Fruit fly (Drosophila melanogaster) whole organism, adult: ENCODE measurements around the gene Rab11.

ENCODE experiments used
- CG14711 ChIP-seq: fragments of 200-800 bp; sonication (Bioruptor generic); optimal IDR thresholded peaks from 2 replicates; lab custom pipeline; 2018; ENCODE audit warnings: missing biosample characterization, mild to moderate bottlenecking, missing genetic modification characterization, moderate library complexity
- CG1620 ChIP-seq: fragments of 200-800 bp; sonication (Bioruptor generic); optimal IDR thresholded peaks from 2 replicates; lab custom pipeline; 2016; ENCODE audit warnings: missing biosample characterization, missing genetic modification characterization
- CG33017 ChIP-seq: fragments of 200-800 bp; sonication (Bioruptor generic); optimal IDR thresholded peaks from 2 replicates; lab custom pipeline; 2018; ENCODE audit warnings: missing biosample characterization, mild to moderate bottlenecking, missing genetic modification characterization, moderate library complexity
- CG7101 ChIP-seq: fragments of 200-800 bp; sonication (Bioruptor generic); optimal IDR thresholded peaks from 2 replicates; lab custom pipeline; 2018; ENCODE audit warnings: missing biosample characterization, mild to moderate bottlenecking, missing genetic modification characterization, moderate library complexity
- Clk ChIP-seq: fragments of 200-800 bp; sonication (Bioruptor generic); optimal IDR thresholded peaks from 2 replicates; lab custom pipeline; 2017; ENCODE audit warnings: missing biosample characterization, missing genetic modification characterization
- Hr96 ChIP-seq: fragments of 200-800 bp; sonication (Bioruptor generic); optimal IDR thresholded peaks from 2 replicates; lab custom pipeline; 2016; ENCODE audit warnings: missing biosample characterization, missing genetic modification characterization
- bab1 ChIP-seq: fragments of 200-800 bp; sonication (Bioruptor generic); optimal IDR thresholded peaks from 3 replicates; lab custom pipeline; 2019; ENCODE audit warnings: missing biosample characterization, mild to moderate bottlenecking, missing genetic modification characterization, moderate library complexity
- cic ChIP-seq: fragments of 200-800 bp; sonication (Bioruptor generic); optimal IDR thresholded peaks from 2 replicates; lab custom pipeline; 2017; ENCODE audit warnings: missing biosample characterization, mild to moderate bottlenecking, missing genetic modification characterization, moderate library complexity
- cnc ChIP-seq, 2 experiments: fragments of >200 bp; optimal IDR thresholded peaks; 2 replicates each; lab custom pipeline; 2017
- pad ChIP-seq: fragments of 200-800 bp; sonication (Bioruptor generic); optimal IDR thresholded peaks from 3 replicates; lab custom pipeline; 2017; ENCODE audit warnings: missing biosample characterization, missing genetic modification characterization, mild to moderate bottlenecking, moderate library complexity, missing genetic modification reagents
- tj ChIP-seq: fragments of 200-800 bp; sonication (Bioruptor generic); optimal IDR thresholded peaks from 3 replicates; lab custom pipeline; 2017; ENCODE audit warnings: missing biosample characterization, mild to moderate bottlenecking, missing genetic modification characterization, moderate library complexity

DNA sequence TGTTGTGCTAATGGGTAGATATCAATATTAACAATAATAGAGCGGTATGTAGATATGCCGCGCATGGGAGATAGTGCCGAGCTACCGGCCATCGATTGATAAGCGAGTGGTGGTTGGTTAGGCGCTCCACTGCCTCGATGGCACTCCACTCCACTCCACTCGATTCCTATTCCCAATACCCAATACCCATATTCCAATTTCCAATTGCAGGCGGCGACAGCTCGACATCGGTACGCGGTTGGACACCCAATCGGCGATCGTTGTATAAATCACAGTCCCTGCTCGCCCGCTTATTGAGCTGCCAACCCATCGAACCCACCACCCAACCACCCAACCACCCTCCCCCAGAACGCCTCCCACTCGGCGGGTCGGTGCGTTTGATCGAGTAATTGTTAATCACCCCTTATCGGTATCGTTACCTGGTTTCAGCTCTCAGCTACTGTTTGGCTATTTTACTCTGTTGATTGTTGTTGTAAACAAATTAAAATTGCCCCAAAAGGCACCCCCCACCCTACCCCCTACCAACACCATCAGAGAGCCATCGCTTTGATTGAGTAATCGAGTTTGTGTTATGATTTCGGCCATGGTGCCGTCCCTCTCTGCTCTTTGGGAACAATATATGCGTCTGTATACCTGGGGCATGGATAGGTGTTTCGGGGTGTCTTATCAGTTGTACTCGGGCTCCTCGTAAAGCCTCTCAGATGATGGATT, 30.2 kb upstream of the Rab11 start, which contains the start of gene HHEX:
- no peak for TF ChIP-seq CG14711
- no peak for TF ChIP-seq CG33017 (tag; lab: Kevin White, UChicago)
- no peak for TF ChIP-seq cnc (optimal IDR thresholded peaks at IDR 0.05; lab: Kevin White, UChicago)
- no peak for TF ChIP-seq Clk (GFP tag; lab: Kevin White, UChicago)
- TF ChIP-seq Hr96 (GFP tag; lab: Kevin White, UChicago), result no peak
- TF ChIP-seq bab1 (GFP tag; lab: Kevin White, UChicago), result no peak
- no peak for TF ChIP-seq CG1620 (GFP tag; lab: Kevin White, UChicago)
- TF ChIP-seq pad (GFP tag; lab: Kevin White, UChicago), result no peak
- no peak for TF ChIP-seq tj (GFP tag; lab: Kevin White, UChicago)
- TF ChIP-seq cic (GFP tag; lab: Kevin White, UChicago), result no peak
- TF ChIP-seq CG7101 (tag; lab: Kevin White, UChicago), result no peak
